Fruit fly (Drosophila melanogaster): ENCODE measurements around the gene rept.
A peak's percentile ranks its signal among the peaks of the same experiment; 100 is the strongest.

rept gene

dm6 chr3L:19264141-19264487 lies 9.0 kb downstream of the rept start, which contains the start of gene Max (continued):
- peak; percentile 76 for TF ChIP-seq sug (tag; optimal IDR thresholded peaks at IDR 0.05)
- peak in 1 of 2 experiments; percentile 8 for TF ChIP-seq Pdp1 (GFP tag; optimal IDR thresholded peaks at IDR 0.05)
- peak; percentile 59 for TF ChIP-seq salm (tag; optimal IDR thresholded peaks at IDR 0.05)
- TF ChIP-seq CG13624 (GFP tag; optimal IDR thresholded peaks at IDR 0.05) = no peak
- TF ChIP-seq CG11560 (tag; IDR thresholded peaks at IDR 0.05) = 0 out of 3 replicates have a peak, but pooled peaks have one; percentile 29
- TF ChIP-seq Dip3 (GFP tag; optimal IDR thresholded peaks at IDR 0.05) = no peak
- no peak for TF ChIP-seq CG6254 (GFP tag; optimal IDR thresholded peaks at IDR 0.05)
- peak; percentile 7 for TF ChIP-seq CG3838 (GFP tag; optimal IDR thresholded peaks at IDR 0.05)
- TF ChIP-seq CG2120 (GFP tag; optimal IDR thresholded peaks at IDR 0.05) = peak; percentile 66
- TF ChIP-seq lab (GFP tag; optimal IDR thresholded peaks at IDR 0.05) = peak; percentile 86
- peak; percentile 79 for TF ChIP-seq CG18599 (GFP tag; optimal IDR thresholded peaks at IDR 0.05)
- peak; percentile 53 for TF ChIP-seq gsb-n (tag; optimal IDR thresholded peaks at IDR 0.05)
- peak; percentile 71 for TF ChIP-seq BtbVII (GFP tag; optimal IDR thresholded peaks at IDR 0.05)
- no peak for TF ChIP-seq pan (optimal IDR thresholded peaks at IDR 0.05)
- TF ChIP-seq pan (GFP tag; optimal IDR thresholded peaks at IDR 0.05 in 1 of 2, IDR thresholded peaks at IDR 0.05 in 1 of 2) = peak in 1 of 2 experiments; percentile 83
- TF ChIP-seq lmd (GFP tag; IDR thresholded peaks at IDR 0.05) = peak; percentile 62
- 0 out of 3 replicates have a peak, but pooled peaks have one; percentile 16 for TF ChIP-seq C15 (GFP tag; IDR thresholded peaks at IDR 0.05)
- no peak for TF ChIP-seq knrl (GFP tag; IDR thresholded peaks at IDR 0.05; ENCODE audit: partially characterized antibody)
- peak; percentile 44 for TF ChIP-seq Spps (tag; optimal IDR thresholded peaks at IDR 0.05)
- peak; percentile 35 for TF ChIP-seq bab2 (GFP tag; optimal IDR thresholded peaks at IDR 0.05)
- peak; percentile 88 for TF ChIP-seq CG9437 (GFP tag; optimal IDR thresholded peaks at IDR 0.05)
- no peak for TF ChIP-seq tio (GFP tag; optimal IDR thresholded peaks at IDR 0.05)
- peak; percentile 70 for TF ChIP-seq CG18764 (GFP tag; optimal IDR thresholded peaks at IDR 0.05)
- no peak for TF ChIP-seq nau (GFP tag; optimal IDR thresholded peaks at IDR 0.05)
- TF ChIP-seq kni (GFP tag; optimal IDR thresholded peaks at IDR 0.05) = no peak
- peak; percentile 85 for TF ChIP-seq CG1603 (tag; optimal IDR thresholded peaks at IDR 0.05)
- TF ChIP-seq kay (GFP tag; optimal IDR thresholded peaks at IDR 0.05) = peak; percentile 20
- peak; percentile 83 for TF ChIP-seq unpg (GFP tag; optimal IDR thresholded peaks at IDR 0.05)
- TF ChIP-seq dm (GFP tag; optimal IDR thresholded peaks at IDR 0.05) = peak; percentile 22
- peak; percentile 45 for TF ChIP-seq esg (GFP tag; conservative IDR thresholded peaks at IDR 0.05)
- TF ChIP-seq pzg (GFP tag; optimal IDR thresholded peaks at IDR 0.05) = peak; percentile 77
- TF ChIP-seq Camta (GFP tag; optimal IDR thresholded peaks at IDR 0.05) = no peak
- peak; percentile 30 for TF ChIP-seq kah (GFP tag; optimal IDR thresholded peaks at IDR 0.05)
- peak; percentile 14 for TF ChIP-seq chn (GFP tag; optimal IDR thresholded peaks at IDR 0.05)
- TF ChIP-seq CG5953 (GFP tag; IDR thresholded peaks at IDR 0.05) = no peak
- peak; percentile 8 for TF ChIP-seq cato (GFP tag; optimal IDR thresholded peaks at IDR 0.05; ENCODE audit: borderline replicate concordance)
- peak; percentile 34 for TF ChIP-seq CG9215 (GFP tag; IDR thresholded peaks at IDR 0.05)
- no peak for TF ChIP-seq grn (GFP tag; optimal IDR thresholded peaks at IDR 0.05)
- TF ChIP-seq CG17802 (tag; optimal IDR thresholded peaks at IDR 0.05) = peak; percentile 45
- TF ChIP-seq Tbp (GFP tag; optimal IDR thresholded peaks at IDR 0.05) = no peak
- TF ChIP-seq CG15269 (tag; optimal IDR thresholded peaks at IDR 0.05) = peak; percentile 82
- TF ChIP-seq CG33213 (GFP tag; optimal IDR thresholded peaks at IDR 0.05) = peak; percentile 15
- TF ChIP-seq ato (GFP tag; IDR thresholded peaks at IDR 0.05; ENCODE audit: partially characterized antibody) = no peak
- peak; percentile 28 for TF ChIP-seq nerfin-1 (tag; optimal IDR thresholded peaks at IDR 0.05)
- TF ChIP-seq al (GFP tag; IDR thresholded peaks at IDR 0.05) = 0 out of 2 replicates have a peak, but pooled peaks have one; percentile 41
- TF ChIP-seq gem (tag; optimal IDR thresholded peaks at IDR 0.05) = peak; percentile 84
- TF ChIP-seq CG11093 (GFP tag; IDR thresholded peaks at IDR 0.05) = 0 out of 3 replicates have a peak, but pooled peaks have one; percentile 32
- TF ChIP-seq Dfd (GFP tag; optimal IDR thresholded peaks at IDR 0.05) = no peak
- TF ChIP-seq sens (GFP tag) = peak; percentile 63
- TF ChIP-seq CG2712 (tag; optimal IDR thresholded peaks at IDR 0.05) = peak; percentile 84
- TF ChIP-seq sim (GFP tag; IDR thresholded peaks at IDR 0.05) = peak; percentile 51; the same call in 1 of the 2 replicates

Data from whole organism, embryonic.